Worm (Caenorhabditis elegans): ENCODE data around the gene C07G3.15.
"Not testable (repeated sequence)": the region's sequence is repeated elsewhere in the genome, so short reads cannot be mapped to it uniquely, and the experiment has no call there.

C07G3.15 gene

ce11 chrV:3496880-3497279 lies at the start of gene C07G3.15:
TSS of gene C07G3.15 (minus strand) at chrV:3496980.
- TF ChIP-seq him-1 (tag; optimal IDR thresholded peaks at IDR 0.05) (no peak), W03F9.2 (tag; optimal IDR thresholded peaks at IDR 0.05) (no peak), dao-5 (tag; optimal IDR thresholded peaks at IDR 0.05) (no peak)

ce11 chrV:3546517-3546916 lies 49.7 kb upstream of the C07G3.15 start, which contains the start of gene srbc-68:
TSS of gene srbc-68 (minus strand) at chrV:3546617.
- TF ChIP-seq W03F9.2 (tag; optimal IDR thresholded peaks at IDR 0.05) = no peak
- TF ChIP-seq dao-5 (tag; optimal IDR thresholded peaks at IDR 0.05) = no peak
- TF ChIP-seq him-1 (tag; optimal IDR thresholded peaks at IDR 0.05) = no peak

- TF ChIP-seq W03F9.2 (tag; optimal IDR thresholded peaks at IDR 0.05) (no peak), dao-5 (tag; optimal IDR thresholded peaks at IDR 0.05) (no peak), him-1 (tag; optimal IDR thresholded peaks at IDR 0.05) (no peak)
These were observed 46.6 kb upstream of the C07G3.15 start, which contains the start of gene nhr-222 for ce11 chrV:3543344-3543743. TSS of gene nhr-222 (minus strand) at chrV:3543444.

- TF ChIP-seq dao-5 (tag; optimal IDR thresholded peaks at IDR 0.05) = no peak
These were observed 44.3 kb upstream of the C07G3.15 start, which contains the start of gene srbc-67 for ce11 chrV:3541117-3541516. TSS of gene srbc-67 (minus strand) at chrV:3541217.

- TF ChIP-seq W03F9.2 (tag; optimal IDR thresholded peaks at IDR 0.05) (no peak), him-1 (tag; optimal IDR thresholded peaks at IDR 0.05) (no peak), dao-5 (tag; optimal IDR thresholded peaks at IDR 0.05) (no peak)
These were observed 41.5 kb upstream of the C07G3.15 start, which contains the start of gene nhr-93 for ce11 chrV:3538307-3538706. TSS of gene nhr-93 (minus strand) at chrV:3538407.

ce11 chrV:3535260-3535659 lies 38.5 kb upstream of the C07G3.15 start, which contains the start of gene nhr-221:
TSS of gene nhr-221 (minus strand) at chrV:3535360.
- TF ChIP-seq W03F9.2 (tag; optimal IDR thresholded peaks at IDR 0.05) = no peak
- no peak for TF ChIP-seq dao-5 (tag; optimal IDR thresholded peaks at IDR 0.05)
- no peak for TF ChIP-seq him-1 (tag; optimal IDR thresholded peaks at IDR 0.05)

- no peak for TF ChIP-seq dao-5 (tag; optimal IDR thresholded peaks at IDR 0.05)
- TF ChIP-seq W03F9.2 (tag; optimal IDR thresholded peaks at IDR 0.05) = no peak
- TF ChIP-seq him-1 (tag; optimal IDR thresholded peaks at IDR 0.05) = no peak
These were observed 33.6 kb upstream of the C07G3.15 start, which contains the start of gene srbc-66 for ce11 chrV:3530403-3530802. TSS of gene srbc-66 (plus strand) at chrV:3530703.

- TF ChIP-seq W03F9.2 (tag; optimal IDR thresholded peaks at IDR 0.05) (no peak), dao-5 (tag; optimal IDR thresholded peaks at IDR 0.05) (no peak)
These were observed 30.1 kb upstream of the C07G3.15 start, which contains the start of gene str-260 for ce11 chrV:3526882-3527281. TSS of gene str-260 (plus strand) at chrV:3527182.

ce11 chrV:3524970-3525369 lies 28.2 kb upstream of the C07G3.15 start, which contains the start of gene T24A6.7:
TSS of gene T24A6.7 (plus strand) at chrV:3525270.
- TF ChIP-seq dao-5 (tag; optimal IDR thresholded peaks at IDR 0.05) (no peak), him-1 (tag; optimal IDR thresholded peaks at IDR 0.05) (no peak), W03F9.2 (tag; optimal IDR thresholded peaks at IDR 0.05) (no peak)

- TF ChIP-seq dao-5 (tag; optimal IDR thresholded peaks at IDR 0.05) (no peak), W03F9.2 (tag; optimal IDR thresholded peaks at IDR 0.05) (no peak), him-1 (tag; optimal IDR thresholded peaks at IDR 0.05) (no peak)
These were observed 26.5 kb upstream of the C07G3.15 start, which contains the start of gene irg-1 for ce11 chrV:3523262-3523661. TSS of gene irg-1 (plus strand) at chrV:3523587.

- TF ChIP-seq W03F9.2 (tag; optimal IDR thresholded peaks at IDR 0.05) (no peak), him-1 (tag; optimal IDR thresholded peaks at IDR 0.05) (no peak), dao-5 (tag; optimal IDR thresholded peaks at IDR 0.05) (no peak)
These were observed 21.1 kb upstream of the C07G3.15 start, which contains the start of gene str-227 for ce11 chrV:3517889-3518288. TSS of gene str-227 (plus strand) at chrV:3518189.

- TF ChIP-seq him-1 (tag; optimal IDR thresholded peaks at IDR 0.05) (no peak), dao-5 (tag; optimal IDR thresholded peaks at IDR 0.05) (no peak), W03F9.2 (tag; optimal IDR thresholded peaks at IDR 0.05) (no peak)
These were observed 15.6 kb upstream of the C07G3.15 start, which contains the start of gene str-226 for ce11 chrV:3512381-3512780. TSS of gene str-226 (plus strand) at chrV:3512681.

- TF ChIP-seq him-1 (tag; optimal IDR thresholded peaks at IDR 0.05) = no peak
- TF ChIP-seq dao-5 (tag; optimal IDR thresholded peaks at IDR 0.05) = no peak
- no peak for TF ChIP-seq W03F9.2 (tag; optimal IDR thresholded peaks at IDR 0.05)
These were observed 13.1 kb upstream of the C07G3.15 start, which contains the start of gene str-228 for ce11 chrV:3509878-3510277. TSS of gene str-228 (plus strand) at chrV:3510178.

- no peak for TF ChIP-seq him-1 (tag; optimal IDR thresholded peaks at IDR 0.05)
These were observed 10.9 kb upstream of the C07G3.15 start, which contains the start of gene str-225 for ce11 chrV:3507691-3508090. TSS of gene str-225 (plus strand) at chrV:3507822.

ce11 chrV:3506252-3506651 lies 9.5 kb upstream of the C07G3.15 start, which contains the start of gene ugt-64:
TSS of gene ugt-64 (minus strand) at chrV:3506352.
- TF ChIP-seq W03F9.2, him-1, dao-5 (tag; optimal IDR thresholded peaks at IDR 0.05): not testable (repeated sequence)
